Worm (Caenorhabditis elegans) whole organism, young adult: ENCODE results near the gene wdr-46.

Experiments used
- B0035.1 ChIP-seq: sonication (generic microtip); optimal IDR thresholded peaks from 2 replicates; lab custom pipeline; 2016; ENCODE audit warnings: missing genetic modification characterization, mild to moderate bottlenecking, missing compliant biosample characterization, missing genotype, missing genetic modification reagents
- B0336.3 ChIP-seq: fragments of 200-800 bp; sonication (Bioruptor generic); IDR thresholded peaks from 2 replicates; pipeline ENCODE4 v1.3.6; 2022; ENCODE audit warnings: missing genetic modification characterization, missing compliant biosample characterization
- C06A6.2 ChIP-seq: fragments of 200-800 bp; sonication (Bioruptor generic); conservative IDR thresholded peaks from 2 replicates; pipeline ENCODE4 v1.3.6; 2022; ENCODE audit warnings: missing genetic modification characterization, missing compliant biosample characterization
- C17E4.6 ChIP-seq: fragments of 200-800 bp; sonication (Bioruptor generic); IDR thresholded peaks from 2 replicates; pipeline ENCODE4 v1.3.6; 2022; ENCODE audit warnings: missing genetic modification reagents, missing genetic modification characterization, missing compliant biosample characterization
- F10E7.11 ChIP-seq: sonication (generic microtip); optimal IDR thresholded peaks from 2 replicates; lab custom pipeline; 2017; ENCODE audit warnings: mild to moderate bottlenecking, missing genetic modification characterization, moderate library complexity, missing compliant biosample characterization
- F23B12.7 ChIP-seq: sonication (generic microtip); optimal IDR thresholded peaks from 2 replicates; lab custom pipeline; 2017; ENCODE audit warnings: missing genetic modification characterization, mild to moderate bottlenecking, missing compliant biosample characterization, antibody characterized with exemption, moderate library complexity; ENCODE audit not compliant: insufficient read depth
- F33H1.4 ChIP-seq: fragments of 200-800 bp; sonication (Bioruptor generic); IDR thresholded peaks from 2 replicates; pipeline ENCODE4 v1.3.6; 2022; ENCODE audit warnings: missing genetic modification reagents, missing genetic modification characterization, missing compliant biosample characterization
- F37B4.10 ChIP-seq: fragments of 200-800 bp; sonication (Bioruptor generic); IDR thresholded peaks from 2 replicates; pipeline ENCODE4 v1.3.6; 2022; ENCODE audit warnings: missing genetic modification characterization, missing compliant biosample characterization
- F57C9.4 ChIP-seq: sonication (generic microtip); optimal IDR thresholded peaks from 2 replicates; lab custom pipeline; 2017; ENCODE audit warnings: mild to moderate bottlenecking, missing genetic modification characterization, missing compliant biosample characterization
- Y56A3A.18 ChIP-seq: fragments of 200-800 bp; sonication (Bioruptor generic); IDR thresholded peaks from 2 replicates; pipeline ENCODE4 v1.3.6; 2022; ENCODE audit warnings: missing genetic modification reagents, missing genetic modification characterization, missing compliant biosample characterization
- Y79H2A.3 ChIP-seq: fragments of 200-800 bp; sonication (Bioruptor generic); conservative IDR thresholded peaks from 2 replicates; pipeline ENCODE4 v1.3.6; 2022; ENCODE audit warnings: missing genetic modification reagents, missing genetic modification characterization, missing compliant biosample characterization
- atf-7 ChIP-seq: sonication (generic microtip); optimal IDR thresholded peaks from 2 replicates; lab custom pipeline; 2017; ENCODE audit warnings: mild to moderate bottlenecking, missing genetic modification characterization, missing compliant biosample characterization
- athp-1 ChIP-seq: sonication (generic microtip); optimal IDR thresholded peaks from 2 replicates; lab custom pipeline; 2017; ENCODE audit warnings: mild to moderate bottlenecking, missing genetic modification characterization, missing compliant biosample characterization
- attf-6 ChIP-seq: fragments of 200-800 bp; sonication (Bioruptor generic); IDR thresholded peaks from 2 replicates; pipeline ENCODE4 v1.3.6; 2022; ENCODE audit warnings: missing genetic modification reagents, missing genetic modification characterization, missing compliant biosample characterization
- bed-1 ChIP-seq: fragments of 200-800 bp; sonication (Bioruptor generic); IDR thresholded peaks from 2 replicates; pipeline ENCODE4 v1.3.6; 2022; ENCODE audit warnings: missing genetic modification reagents, missing genetic modification characterization, missing compliant biosample characterization
- cebp-2 ChIP-seq: fragments of 200-800 bp; sonication (Bioruptor generic); IDR thresholded peaks from 2 replicates; pipeline ENCODE4 v1.3.6; 2022; ENCODE audit warnings: missing genetic modification characterization, missing compliant biosample characterization
- ceh-100 ChIP-seq: fragments of 200-800 bp; sonication (Bioruptor generic); IDR thresholded peaks from 2 replicates; pipeline ENCODE4 v1.3.6; 2022; ENCODE audit warnings: missing genetic modification reagents, missing genetic modification characterization, missing compliant biosample characterization
- ceh-58 ChIP-seq: fragments of 200-800 bp; sonication (Bioruptor generic); IDR thresholded peaks from 2 replicates; pipeline ENCODE4 v1.3.6; 2022; ENCODE audit warnings: missing genetic modification characterization, missing compliant biosample characterization
- dpl-1 ChIP-seq: fragments of 150-350 bp; optimal IDR thresholded peaks from 2 replicates; lab custom pipeline; 2014; ENCODE audit warnings: missing biosample characterization, missing genetic modification reagents, missing genetic modification characterization
- efl-1 ChIP-seq: fragments of 150-350 bp; optimal IDR thresholded peaks from 2 replicates; lab custom pipeline; 2014; ENCODE audit warnings: missing biosample characterization, missing genetic modification reagents, missing genetic modification characterization
- egrh-3 ChIP-seq: fragments of 200-800 bp; sonication (Bioruptor generic); IDR thresholded peaks from 2 replicates; pipeline ENCODE4 v1.3.6; 2022; ENCODE audit warnings: missing genetic modification reagents, missing genetic modification characterization, missing compliant biosample characterization
- ekl-4 ChIP-seq: fragments of 200-800 bp; sonication (Bioruptor generic); IDR thresholded peaks from 2 replicates; pipeline ENCODE4 v1.3.6; 2022; ENCODE audit warnings: missing genetic modification reagents, missing genetic modification characterization, missing compliant biosample characterization
- hlh-12 ChIP-seq: sonication (generic microtip); optimal IDR thresholded peaks from 2 replicates; lab custom pipeline; 2016; ENCODE audit warnings: missing genetic modification characterization, missing compliant biosample characterization
- hlh-26 ChIP-seq: fragments of 200-800 bp; sonication (Bioruptor generic); conservative IDR thresholded peaks from 2 replicates; pipeline ENCODE4 v1.3.6; 2022; ENCODE audit warnings: missing genetic modification reagents, missing genetic modification characterization, missing compliant biosample characterization
- hmg-1.2 ChIP-seq: fragments of 200-800 bp; sonication (Bioruptor generic); IDR thresholded peaks from 2 replicates; pipeline ENCODE4 v1.3.6; 2022; ENCODE audit warnings: missing genetic modification reagents, missing genetic modification characterization, missing compliant biosample characterization
- lin-26 ChIP-seq: fragments of 200-800 bp; sonication (Bioruptor generic); IDR thresholded peaks from 2 replicates; pipeline ENCODE4 v1.3.6; 2022; ENCODE audit warnings: missing genetic modification reagents, missing genetic modification characterization, missing compliant biosample characterization
- lin-35 ChIP-seq, 3 experiments: fragments of 150-350 bp in 2 of 3; sonication (generic microtip) in 1 of 3; optimal IDR thresholded peaks; 2 replicates each; lab custom pipeline; 2014 to 2018; ENCODE audit warnings: missing biosample characterization in 3 of 3, missing genetic modification characterization in 3 of 3, missing genetic modification reagents in 3 of 3
- lin-54 ChIP-seq: fragments of 200-800 bp; sonication (Bioruptor generic); optimal IDR thresholded peaks from 2 replicates; lab custom pipeline; 2018; ENCODE audit warnings: mild to moderate bottlenecking, missing genetic modification characterization, missing compliant biosample characterization
- lsl-1 ChIP-seq: fragments of 200-800 bp; sonication (Bioruptor generic); optimal IDR thresholded peaks from 2 replicates; lab custom pipeline; 2018; ENCODE audit warnings: mild to moderate bottlenecking, missing genetic modification characterization, moderate library complexity, missing compliant biosample characterization
- lsy-27 ChIP-seq: sonication (generic microtip); optimal IDR thresholded peaks from 2 replicates; lab custom pipeline; 2017; ENCODE audit warnings: missing genetic modification characterization, mild to moderate bottlenecking, missing compliant biosample characterization, antibody characterized with exemption, missing genotype, borderline replicate concordance; ENCODE audit not compliant: insufficient read depth
- madf-3 ChIP-seq: fragments of 200-800 bp; sonication (Bioruptor generic); IDR thresholded peaks from 2 replicates; pipeline ENCODE4 v1.3.6; 2022; ENCODE audit warnings: missing genetic modification reagents, missing genetic modification characterization, missing compliant biosample characterization
- madf-6 ChIP-seq: fragments of 200-800 bp; sonication (Bioruptor generic); IDR thresholded peaks from 2 replicates; pipeline ENCODE4 v1.3.6; 2022; ENCODE audit warnings: missing genetic modification reagents, missing genetic modification characterization, missing compliant biosample characterization
- madf-8 ChIP-seq: fragments of 200-800 bp; sonication (Bioruptor generic); conservative IDR thresholded peaks from 2 replicates; pipeline ENCODE4 v1.3.6; 2022; ENCODE audit warnings: missing genetic modification reagents, missing genetic modification characterization, missing compliant biosample characterization
- mcd-1 ChIP-seq: fragments of 200-800 bp; sonication (Bioruptor generic); IDR thresholded peaks from 2 replicates; pipeline ENCODE4 v1.3.6; 2022; ENCODE audit warnings: missing genetic modification reagents, missing genetic modification characterization, missing compliant biosample characterization
- mes-4 ChIP-seq: sonication (generic microtip); optimal IDR thresholded peaks from 2 replicates; lab custom pipeline; 2016; ENCODE audit warnings: missing genotype, missing genetic modification characterization, missing compliant biosample characterization
- nhr-90 ChIP-seq: sonication (generic microtip); optimal IDR thresholded peaks from 2 replicates; lab custom pipeline; 2016; ENCODE audit warnings: missing genotype, mild to moderate bottlenecking, missing genetic modification characterization, missing compliant biosample characterization
- rcor-1 ChIP-seq: fragments of 200-800 bp; sonication (Bioruptor generic); IDR thresholded peaks from 2 replicates; pipeline ENCODE4 v1.3.6; 2022; ENCODE audit warnings: missing genetic modification reagents, missing genetic modification characterization, missing compliant biosample characterization
- sdz-38 ChIP-seq: sonication (generic microtip); optimal IDR thresholded peaks from 2 replicates; lab custom pipeline; 2016; ENCODE audit warnings: missing genotype, missing genetic modification characterization, missing compliant biosample characterization
- tbp1 ChIP-seq: fragments of 200-800 bp; sonication (Bioruptor generic); optimal IDR thresholded peaks from 2 replicates; lab custom pipeline; 2018; ENCODE audit warnings: mild to moderate bottlenecking, missing genetic modification characterization, missing compliant biosample characterization
- tbx-9 ChIP-seq: sonication (generic microtip); optimal IDR thresholded peaks from 2 replicates; lab custom pipeline; 2016; ENCODE audit warnings: borderline replicate concordance, missing genetic modification characterization, inconsistent platforms, missing compliant biosample characterization
- tlf-1 ChIP-seq: fragments of 200-800 bp; sonication (Bioruptor generic); optimal IDR thresholded peaks from 2 replicates; lab custom pipeline; 2018; ENCODE audit warnings: mild to moderate bottlenecking, missing genetic modification characterization, missing compliant biosample characterization
- zim-3 ChIP-seq: sonication (generic microtip); optimal IDR thresholded peaks from 2 replicates; lab custom pipeline; 2017; ENCODE audit warnings: mild to moderate bottlenecking, missing genetic modification characterization, moderate library complexity, missing compliant biosample characterization
- ztf-22 ChIP-seq: fragments of 200-800 bp; sonication (Bioruptor generic); optimal IDR thresholded peaks from 2 replicates; lab custom pipeline; 2018; ENCODE audit warnings: mild to moderate bottlenecking, missing genetic modification characterization, moderate library complexity, missing compliant biosample characterization
- ztf-26 ChIP-seq: sonication (generic microtip); optimal IDR thresholded peaks from 2 replicates; lab custom pipeline; 2017; ENCODE audit warnings: missing genetic modification characterization, missing compliant biosample characterization
- ztf-28 ChIP-seq: fragments of 200-800 bp; sonication (Bioruptor generic); IDR thresholded peaks from 2 replicates; pipeline ENCODE4 v1.3.6; 2022; ENCODE audit warnings: missing genetic modification reagents, missing genetic modification characterization, missing compliant biosample characterization
- ztf-6 ChIP-seq: fragments of 200-800 bp; sonication (Bioruptor generic); IDR thresholded peaks from 2 replicates; pipeline ENCODE4 v1.3.6; 2022; ENCODE audit warnings: missing genetic modification reagents, missing genetic modification characterization, missing compliant biosample characterization

Gene wdr-46

ce11 chrIV:12404137-12404536, 32.1 kb downstream of the wdr-46 start, which contains the start of gene gex-3 (continued):
- no peak for TF ChIP-seq sdz-38 (tag; lab: Kevin White, UChicago)
- no peak for TF ChIP-seq attf-6
- TF ChIP-seq lsy-27 (tag; lab: Kevin White, UChicago), result peak; percentile 18
- TF ChIP-seq ceh-100 (GFP tag; lab: Robert Waterston, UW), result peak; percentile 76
- TF ChIP-seq Y56A3A.18 (GFP tag; lab: Robert Waterston, UW), result no peak
- TF ChIP-seq C06A6.2 (GFP tag; lab: Robert Waterston, UW), result no peak
- TF ChIP-seq F23B12.7 (tag; lab: Kevin White, UChicago), result peak; percentile 88
- TF ChIP-seq hmg-1.2 (GFP tag; lab: Robert Waterston, UW), result peak; percentile 56; the same call in 1 of the 2 replicates
- TF ChIP-seq C17E4.6, result 0 out of 2 replicates have a peak, but pooled peaks have one; percentile 32
- peak; percentile 71; the same call in 1 of the 2 replicates for TF ChIP-seq ekl-4 (GFP tag; lab: Robert Waterston, UW)
- TF ChIP-seq, all 124 proteins: peak for 44

- TF ChIP-seq madf-3 (GFP tag; lab: Robert Waterston, UW) (no peak), F57C9.4 (tag; lab: Kevin White, UChicago) (no peak), hlh-26 (GFP tag; lab: Robert Waterston, UW) (no peak), B0336.3 (GFP tag; lab: Robert Waterston, UW) (no peak), rcor-1 (GFP tag; lab: Robert Waterston, UW) (no peak), athp-1 (tag; lab: Kevin White, UChicago) (no peak), dpl-1 (GFP tag; lab: Kevin White, UChicago) (peak; percentile 22), atf-7 (tag; lab: Kevin White, UChicago) (no peak), ztf-28 (GFP tag; lab: Robert Waterston, UW) (no peak), lin-26 (no peak), mcd-1 (GFP tag; lab: Robert Waterston, UW) (0 out of 2 replicates have a peak, but pooled peaks have one; percentile 8), egrh-3 (GFP tag; lab: Robert Waterston, UW) (no peak), lin-35 (GFP tag; optimal IDR thresholded peaks at IDR 0.05; lab: Kevin White, UChicago) (no peak), attf-6 (no peak), ceh-58 (no peak), efl-1 (GFP tag; lab: Kevin White, UChicago) (peak; percentile 40), F10E7.11 (no peak), F33H1.4 (GFP tag; lab: Robert Waterston, UW) (peak; percentile 63), mes-4 (tag; lab: Kevin White, UChicago) (no peak), lsl-1 (GFP tag; lab: Kevin White, UChicago) (peak; percentile 19), lin-54 (GFP tag; lab: Kevin White, UChicago) (peak; percentile 26), F37B4.10 (GFP tag; lab: Robert Waterston, UW) (no peak), tbp1 (GFP tag; lab: Kevin White, UChicago) (no peak), B0035.1 (tag; lab: Kevin White, UChicago) (no peak), madf-6 (peak; percentile 47; the same call in 1 of the 2 replicates)
Measured at ce11 chrIV:12408625-12409024, 36.6 kb downstream of the wdr-46 start, which contains the start of gene dsb-1. Gene dsb-1, plus strand, starts transcription at chrIV:12408925.

ce11 chrIV:12410167-12410566, 38.1 kb downstream of the wdr-46 start, which contains the start of gene acl-13:
Gene acl-13, plus strand, starts transcription at chrIV:12410467.
- no peak for TF ChIP-seq Y79H2A.3 (GFP tag; lab: Robert Waterston, UW)
- no peak for TF ChIP-seq ztf-26 (tag; lab: Kevin White, UChicago)
- TF ChIP-seq nhr-90 (tag; lab: Kevin White, UChicago), result no peak
- no peak for TF ChIP-seq ztf-6 (GFP tag; lab: Robert Waterston, UW)
- no peak for TF ChIP-seq tbp1 (GFP tag; lab: Kevin White, UChicago)
- TF ChIP-seq zim-3 (tag; lab: Kevin White, UChicago), result no peak
- no peak for TF ChIP-seq mcd-1 (GFP tag; lab: Robert Waterston, UW)
- no peak for TF ChIP-seq lsl-1 (GFP tag; lab: Kevin White, UChicago)
- TF ChIP-seq mes-4 (tag; lab: Kevin White, UChicago), result no peak
- TF ChIP-seq tlf-1 (GFP tag; lab: Kevin White, UChicago), result no peak
- no peak for TF ChIP-seq bed-1
- no peak for TF ChIP-seq hmg-1.2 (GFP tag; lab: Robert Waterston, UW)
- no peak for TF ChIP-seq cebp-2
- TF ChIP-seq madf-8, result no peak
- no peak for TF ChIP-seq ztf-22
- no peak for TF ChIP-seq tbx-9 (tag; lab: Kevin White, UChicago)
- TF ChIP-seq hlh-12, result no peak
